Worm (Caenorhabditis elegans) whole organism, young adult: ENCODE measurements around the gene inpp-1.

Experiments
- D2030.7 ChIP-seq: fragments of 200-800 bp; sonication (Bioruptor generic); IDR thresholded peaks from 2 replicates; pipeline ENCODE4 v1.3.6; 2022; ENCODE audit warnings: missing genetic modification reagents, missing genetic modification characterization, missing compliant biosample characterization
- F10E7.11 ChIP-seq: sonication (generic microtip); optimal IDR thresholded peaks from 2 replicates; lab custom pipeline; 2017; ENCODE audit warnings: mild to moderate bottlenecking, missing genetic modification characterization, moderate library complexity, missing compliant biosample characterization
- F23B12.7 ChIP-seq: sonication (generic microtip); optimal IDR thresholded peaks from 2 replicates; lab custom pipeline; 2017; ENCODE audit warnings: missing genetic modification characterization, mild to moderate bottlenecking, missing compliant biosample characterization, antibody characterized with exemption, moderate library complexity; ENCODE audit not compliant: insufficient read depth
- F33H1.4 ChIP-seq: fragments of 200-800 bp; sonication (Bioruptor generic); IDR thresholded peaks from 2 replicates; pipeline ENCODE4 v1.3.6; 2022; ENCODE audit warnings: missing genetic modification reagents, missing genetic modification characterization, missing compliant biosample characterization
- F49E8.2 ChIP-seq: sonication (generic microtip); optimal IDR thresholded peaks from 3 replicates; lab custom pipeline; 2017; ENCODE audit warnings: missing genetic modification characterization, mild to moderate bottlenecking, missing compliant biosample characterization, antibody characterized with exemption, moderate library complexity; ENCODE audit not compliant: insufficient read depth
- T07F8.4 ChIP-seq: sonication (generic microtip); optimal IDR thresholded peaks from 2 replicates; lab custom pipeline; 2016; ENCODE audit warnings: mild to moderate bottlenecking, missing genetic modification characterization, moderate library complexity, missing compliant biosample characterization
- T26A5.8 ChIP-seq: sonication (generic microtip); optimal IDR thresholded peaks from 2 replicates; lab custom pipeline; 2016; ENCODE audit warnings: missing genetic modification characterization, missing compliant biosample characterization
- Y53G8AR.9 ChIP-seq: fragments of 200-800 bp; sonication (Bioruptor generic); conservative IDR thresholded peaks from 2 replicates; pipeline ENCODE4 v1.3.6; 2022; ENCODE audit warnings: missing genetic modification reagents, missing genetic modification characterization, missing compliant biosample characterization
- ZK185.1 ChIP-seq: sonication (generic microtip); optimal IDR thresholded peaks from 2 replicates; lab custom pipeline; 2016; ENCODE audit warnings: mild to moderate bottlenecking, missing genetic modification characterization, missing compliant biosample characterization; ENCODE audit not compliant: poor library complexity, severe bottlenecking
- ama-1 ChIP-seq, 3 experiments: fragments of 150-350 bp in 1 of 3; sonication (generic microtip) in 2 of 3; optimal IDR thresholded peaks; 2 replicates each; lab custom pipeline; 2014 to 2018; ENCODE audit warnings: missing biosample characterization in 2 of 3, missing genetic modification characterization in 2 of 3, missing genetic modification reagents in 2 of 3
- athp-1 ChIP-seq: sonication (generic microtip); optimal IDR thresholded peaks from 2 replicates; lab custom pipeline; 2017; ENCODE audit warnings: mild to moderate bottlenecking, missing genetic modification characterization, missing compliant biosample characterization
- attf-3 ChIP-seq: fragments of 200-800 bp; sonication (Bioruptor generic); conservative IDR thresholded peaks from 2 replicates; pipeline ENCODE4 v1.3.6; 2022; ENCODE audit warnings: missing genetic modification reagents, missing genetic modification characterization, missing compliant biosample characterization
- attf-5 ChIP-seq: fragments of 200-800 bp; sonication (Bioruptor generic); optimal IDR thresholded peaks from 2 replicates; lab custom pipeline; 2018; ENCODE audit warnings: mild to moderate bottlenecking, missing genetic modification characterization, missing compliant biosample characterization
- ceh-91 ChIP-seq: fragments of 200-800 bp; sonication (Bioruptor generic); IDR thresholded peaks from 2 replicates; pipeline ENCODE4 v1.3.6; 2022; ENCODE audit warnings: missing genetic modification reagents, missing genetic modification characterization, missing compliant biosample characterization
- chd-7 ChIP-seq: sonication (generic microtip); optimal IDR thresholded peaks from 2 replicates; lab custom pipeline; 2016; ENCODE audit warnings: mild to moderate bottlenecking, missing genetic modification characterization, moderate library complexity, missing compliant biosample characterization
- dox-1 ChIP-seq: fragments of 200-800 bp; sonication (Bioruptor generic); IDR thresholded peaks from 2 replicates; pipeline ENCODE4 v1.3.6; 2022; ENCODE audit warnings: missing genetic modification reagents, missing genetic modification characterization, missing compliant biosample characterization
- dpl-1 ChIP-seq: fragments of 150-350 bp; optimal IDR thresholded peaks from 2 replicates; lab custom pipeline; 2014; ENCODE audit warnings: missing biosample characterization, missing genetic modification reagents, missing genetic modification characterization
- efl-1 ChIP-seq: fragments of 150-350 bp; optimal IDR thresholded peaks from 2 replicates; lab custom pipeline; 2014; ENCODE audit warnings: missing biosample characterization, missing genetic modification reagents, missing genetic modification characterization
- egl-18 ChIP-seq: fragments of 200-800 bp; sonication (Bioruptor generic); IDR thresholded peaks from 2 replicates; pipeline ENCODE4 v1.3.6; 2022; ENCODE audit warnings: missing genetic modification reagents, missing genetic modification characterization, missing compliant biosample characterization
- hmg-1.2 ChIP-seq: fragments of 200-800 bp; sonication (Bioruptor generic); IDR thresholded peaks from 2 replicates; pipeline ENCODE4 v1.3.6; 2022; ENCODE audit warnings: missing genetic modification reagents, missing genetic modification characterization, missing compliant biosample characterization
- hrde-1 ChIP-seq: sonication (generic microtip); optimal IDR thresholded peaks from 2 replicates; lab custom pipeline; 2016; ENCODE audit warnings: missing genetic modification characterization, mild to moderate bottlenecking, missing compliant biosample characterization, moderate library complexity, missing genotype, missing genetic modification reagents, borderline replicate concordance
- hsf-1 ChIP-seq: fragments of 200-800 bp; sonication (Bioruptor generic); IDR thresholded peaks from 2 replicates; pipeline ENCODE4 v1.3.6; 2022; ENCODE audit warnings: missing genetic modification reagents, missing genetic modification characterization, missing compliant biosample characterization
- lag-1 ChIP-seq: fragments of 200-800 bp; sonication (Bioruptor generic); IDR thresholded peaks from 2 replicates; pipeline ENCODE4 v1.3.6; 2022; ENCODE audit warnings: missing genetic modification reagents, missing genetic modification characterization, missing compliant biosample characterization
- lin-35 ChIP-seq, 3 experiments: fragments of 150-350 bp in 2 of 3; sonication (generic microtip) in 1 of 3; optimal IDR thresholded peaks; 2 replicates each; lab custom pipeline; 2014 to 2018; ENCODE audit warnings: missing biosample characterization in 3 of 3, missing genetic modification characterization in 3 of 3, missing genetic modification reagents in 3 of 3
- lin-54 ChIP-seq: fragments of 200-800 bp; sonication (Bioruptor generic); optimal IDR thresholded peaks from 2 replicates; lab custom pipeline; 2018; ENCODE audit warnings: mild to moderate bottlenecking, missing genetic modification characterization, missing compliant biosample characterization
- lsl-1 ChIP-seq: fragments of 200-800 bp; sonication (Bioruptor generic); optimal IDR thresholded peaks from 2 replicates; lab custom pipeline; 2018; ENCODE audit warnings: mild to moderate bottlenecking, missing genetic modification characterization, moderate library complexity, missing compliant biosample characterization
- madf-6 ChIP-seq: fragments of 200-800 bp; sonication (Bioruptor generic); IDR thresholded peaks from 2 replicates; pipeline ENCODE4 v1.3.6; 2022; ENCODE audit warnings: missing genetic modification reagents, missing genetic modification characterization, missing compliant biosample characterization
- madf-8 ChIP-seq: fragments of 200-800 bp; sonication (Bioruptor generic); conservative IDR thresholded peaks from 2 replicates; pipeline ENCODE4 v1.3.6; 2022; ENCODE audit warnings: missing genetic modification reagents, missing genetic modification characterization, missing compliant biosample characterization
- mcd-1 ChIP-seq: fragments of 200-800 bp; sonication (Bioruptor generic); IDR thresholded peaks from 2 replicates; pipeline ENCODE4 v1.3.6; 2022; ENCODE audit warnings: missing genetic modification reagents, missing genetic modification characterization, missing compliant biosample characterization
- mel-28 ChIP-seq: sonication (generic microtip); optimal IDR thresholded peaks from 2 replicates; lab custom pipeline; 2016; ENCODE audit warnings: borderline replicate concordance, mild to moderate bottlenecking, missing genetic modification characterization, missing compliant biosample characterization
- mxl-1 ChIP-seq: sonication (generic microtip); optimal IDR thresholded peaks from 2 replicates; lab custom pipeline; 2016; ENCODE audit warnings: missing genetic modification characterization, missing compliant biosample characterization
- nfya-1 ChIP-seq: sonication (generic microtip); optimal IDR thresholded peaks from 2 replicates; lab custom pipeline; 2017; ENCODE audit warnings: antibody characterized with exemption, missing compliant biosample characterization, missing genetic modification characterization, borderline replicate concordance; ENCODE audit not compliant: insufficient read depth
- nfya-2 ChIP-seq: fragments of 200-800 bp; sonication (Bioruptor generic); IDR thresholded peaks from 2 replicates; pipeline ENCODE4 v1.3.6; 2022; ENCODE audit warnings: missing genetic modification reagents, missing genetic modification characterization, missing compliant biosample characterization
- rpc-1 ChIP-seq, 2 experiments: fragments of 150-350 bp in 1 of 2; sonication (generic microtip) in 1 of 2; optimal IDR thresholded peaks; 2 replicates each; lab custom pipeline; 2014 to 2018; ENCODE audit warnings: missing biosample characterization in 1 of 2, missing genetic modification characterization in 1 of 2, missing genetic modification reagents in 1 of 2, missing genotype in 1 of 2
- sdz-38 ChIP-seq: sonication (generic microtip); optimal IDR thresholded peaks from 2 replicates; lab custom pipeline; 2016; ENCODE audit warnings: missing genotype, missing genetic modification characterization, missing compliant biosample characterization
- snpc-4 ChIP-seq, 5 experiments: fragments of 150-350 bp in 1 of 5; sonication (generic microtip) in 4 of 5; optimal IDR thresholded peaks; 2 replicates each; lab custom pipeline; 2014 to 2018; ENCODE audit warnings: missing genetic modification characterization in 5 of 5, missing biosample characterization in 3 of 5, antibody characterized with exemption in 2 of 5, mild to moderate bottlenecking in 2 of 5, missing compliant biosample characterization in 2 of 5, missing genotype in 2 of 5, moderate library complexity in 2 of 5, missing genetic modification reagents in 1 of 5
- tlf-1 ChIP-seq: fragments of 200-800 bp; sonication (Bioruptor generic); optimal IDR thresholded peaks from 2 replicates; lab custom pipeline; 2018; ENCODE audit warnings: mild to moderate bottlenecking, missing genetic modification characterization, missing compliant biosample characterization
- xnd-1 ChIP-seq: sonication (generic microtip); optimal IDR thresholded peaks from 2 replicates; lab custom pipeline; 2016; ENCODE audit warnings: missing genotype, missing genetic modification reagents, missing genetic modification characterization, missing compliant biosample characterization

Gene inpp-1

DNA sequence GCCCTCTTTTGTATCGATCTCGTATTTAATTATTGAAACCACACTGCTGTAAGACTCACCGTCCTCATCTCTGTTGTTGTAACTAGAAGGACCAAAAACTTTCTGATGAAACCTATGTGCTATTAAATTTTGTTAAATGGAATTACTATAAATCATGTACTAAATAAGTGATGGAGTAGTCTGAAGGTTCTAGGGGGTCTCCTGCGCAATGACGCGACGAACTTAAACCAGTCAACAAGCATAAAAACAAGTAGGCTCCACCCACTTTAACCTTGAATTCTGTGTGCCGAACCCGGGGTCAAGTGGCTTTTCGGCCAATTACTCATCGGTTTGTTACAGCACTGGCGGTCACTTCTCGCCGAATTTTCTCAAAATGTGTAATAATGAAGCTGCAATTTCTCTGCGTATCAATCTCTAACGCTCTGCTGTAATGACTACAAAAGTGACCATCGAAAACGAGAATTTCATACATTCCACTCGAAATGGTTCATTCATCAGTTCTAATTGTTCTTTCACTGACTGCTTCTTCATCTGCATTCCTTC lies 36.6 kb downstream of the inpp-1 start, which contains the start of gene grl-21 (continued):
- TF ChIP-seq athp-1 (peak; percentile 23), T26A5.8 (tag; lab: Kevin White, UChicago) (peak; percentile 39), T07F8.4 (tag; lab: Kevin White, UChicago) (no peak), tlf-1 (GFP tag; lab: Kevin White, UChicago) (peak; percentile 23), hrde-1 (tag; lab: Kevin White, UChicago) (peak; percentile 58), hmg-1.2 (GFP tag; lab: Robert Waterston, UW) (0 out of 2 replicates have a peak, but pooled peaks have one; percentile 11), rpc-1 (optimal IDR thresholded peaks at IDR 0.05; lab: Kevin White, UChicago) (no peak), rpc-1 (tag; optimal IDR thresholded peaks at IDR 0.05; lab: Kevin White, UChicago) (no peak), sdz-38 (tag; lab: Kevin White, UChicago) (no peak), egl-18 (GFP tag; lab: Robert Waterston, UW) (no peak), chd-7 (tag; lab: Kevin White, UChicago) (no peak), lag-1 (GFP tag; lab: Robert Waterston, UW) (no peak), nfya-1 (tag; lab: Kevin White, UChicago) (no peak), lin-54 (GFP tag; lab: Kevin White, UChicago) (peak; percentile 21), mel-28 (tag; lab: Kevin White, UChicago) (peak; percentile 8)

DNA sequence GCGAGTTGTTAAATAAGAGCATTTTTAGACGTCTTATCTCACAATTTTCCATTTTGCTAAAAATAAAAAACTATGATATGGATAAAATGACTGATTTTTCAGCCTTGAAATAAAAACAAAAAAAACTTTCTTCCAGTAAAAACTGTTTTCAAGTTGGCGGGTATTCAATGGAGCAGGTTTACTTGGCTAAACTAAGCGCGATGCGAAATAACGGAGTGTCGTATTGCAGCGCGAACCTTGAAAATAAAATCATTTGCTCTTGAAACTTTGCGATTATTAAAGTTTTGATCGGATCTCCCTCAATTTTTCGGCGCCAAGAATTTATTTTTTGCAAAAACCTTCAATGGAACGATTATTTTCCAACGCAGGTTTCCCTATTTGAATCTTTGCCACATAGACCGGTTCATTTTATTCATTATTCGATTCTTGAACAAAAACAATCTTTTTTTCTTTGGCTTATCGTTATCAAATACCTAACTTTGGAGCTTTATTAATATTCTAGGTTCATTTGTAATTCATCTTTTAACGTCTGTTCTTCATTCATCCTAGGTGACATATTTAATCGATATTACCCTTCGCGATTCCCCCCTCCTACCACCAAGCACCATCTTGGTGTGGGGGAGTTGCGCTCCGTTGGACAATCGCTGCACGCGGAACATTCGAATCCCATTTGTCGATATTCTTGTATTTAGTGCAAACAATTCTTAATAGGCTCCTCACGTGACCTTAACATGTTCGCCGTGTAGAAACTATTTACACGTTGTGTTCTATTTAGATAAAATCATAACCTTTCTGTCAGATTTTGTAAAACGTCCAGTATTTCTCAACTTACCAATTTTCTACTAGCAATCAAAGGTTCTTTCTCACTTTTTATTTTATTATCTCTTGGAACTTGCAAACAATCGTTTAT lies 38.9 kb downstream of the inpp-1 start, which contains the start of the genes orc-5 and cyb-1:
orc-5 (minus strand) TSS at position 62 of the 910 bp plus-strand sequence.
cyb-1 (plus strand) TSS at position 690 of the 910 bp plus-strand sequence.
- TF ChIP-seq D2030.7 (peak; percentile 46; the same call in 1 of the 2 replicates), egl-18 (GFP tag; lab: Robert Waterston, UW) (no peak), lsl-1 (GFP tag; lab: Kevin White, UChicago) (peak; percentile 37), F49E8.2 (tag; lab: Kevin White, UChicago) (peak; percentile 39), F33H1.4 (peak; percentile 59), dox-1 (GFP tag; lab: Robert Waterston, UW) (peak; percentile 18; the same call in 1 of the 2 replicates), mcd-1 (peak; percentile 83), ceh-91 (GFP tag; lab: Robert Waterston, UW) (peak; percentile 65), snpc-4 (GFP tag; optimal IDR thresholded peaks at IDR 0.05; lab: Kevin White, UChicago) (no peak), snpc-4 (tag; optimal IDR thresholded peaks at IDR 0.05; lab: Kevin White, UChicago) (peak in 2 of 4 experiments; percentile 25 to 28), hmg-1.2 (GFP tag; lab: Robert Waterston, UW) (peak; percentile 31; the same call in 1 of the 2 replicates), F23B12.7 (peak; percentile 56), attf-3 (peak; percentile 99), nfya-2 (GFP tag; lab: Robert Waterston, UW) (no peak), lin-54 (GFP tag; lab: Kevin White, UChicago) (peak; percentile 89), madf-8 (GFP tag; lab: Robert Waterston, UW) (peak; percentile 72), ama-1 (optimal IDR thresholded peaks at IDR 0.05; lab: Kevin White, UChicago) (no peak), ama-1 (GFP tag; optimal IDR thresholded peaks at IDR 0.05; lab: Kevin White, UChicago) (no peak), Y53G8AR.9 (GFP tag; lab: Robert Waterston, UW) (0 out of 2 replicates have a peak, but pooled peaks have one; percentile 28), attf-5 (GFP tag; lab: Kevin White, UChicago) (peak; percentile 67), xnd-1 (tag; lab: Kevin White, UChicago) (peak; percentile 54), mxl-1 (tag; lab: Kevin White, UChicago) (no peak), ZK185.1 (tag; lab: Kevin White, UChicago) (no peak), efl-1 (GFP tag; lab: Kevin White, UChicago) (peak; percentile 94), F10E7.11 (tag; lab: Kevin White, UChicago) (no peak), hsf-1 (GFP tag; lab: Robert Waterston, UW) (0 out of 2 replicates have a peak, but pooled peaks have one; percentile 22), madf-6 (GFP tag; lab: Robert Waterston, UW) (peak; percentile 88), dpl-1 (peak; percentile 76), lin-35 (GFP tag; optimal IDR thresholded peaks at IDR 0.05; lab: Kevin White, UChicago) (peak in 2 of 3 experiments; percentile 22 to 88)
